Worm (Caenorhabditis elegans) whole organism, L2 larva: ENCODE data around the gene flp-2.

Experiments used
- C34F6.9 ChIP-seq: fragments of 150-350 bp; optimal IDR thresholded peaks from 2 replicates; lab custom pipeline; 2014; ENCODE audit warnings: missing biosample characterization, missing genetic modification characterization
- F13H6.1 ChIP-seq: sonication (generic microtip); optimal IDR thresholded peaks from 2 replicates; lab custom pipeline; 2016; ENCODE audit warnings: missing genetic modification characterization, missing compliant biosample characterization
- R02D3.7 ChIP-seq: fragments of 150-350 bp; optimal IDR thresholded peaks from 2 replicates; lab custom pipeline; 2014; ENCODE audit warnings: missing biosample characterization, missing genetic modification characterization
- ZK546.5 ChIP-seq: sonication (generic microtip); optimal IDR thresholded peaks from 2 replicates; lab custom pipeline; 2017; ENCODE audit warnings: missing biosample characterization, missing genetic modification characterization
- alr-1 ChIP-seq: fragments of 150-350 bp; optimal IDR thresholded peaks from 2 replicates; lab custom pipeline; 2014; ENCODE audit warnings: missing biosample characterization, missing genetic modification characterization
- aly-2 ChIP-seq: fragments of 150-350 bp; optimal IDR thresholded peaks from 2 replicates; lab custom pipeline; 2014; ENCODE audit warnings: missing biosample characterization, missing genetic modification characterization
- ama-1 ChIP-seq: fragments of 150-350 bp; optimal IDR thresholded peaks from 2 replicates; lab custom pipeline; 2018; ENCODE audit warnings: inconsistent platforms
- blmp-1 ChIP-seq: sonication (generic microtip); optimal IDR thresholded peaks from 2 replicates; lab custom pipeline; 2017; ENCODE audit warnings: missing genetic modification characterization, mild to moderate bottlenecking, missing compliant biosample characterization, antibody characterized with exemption, moderate library complexity; ENCODE audit not compliant: insufficient read depth
- ceh-16 ChIP-seq: fragments of 150-350 bp; optimal IDR thresholded peaks from 2 replicates; lab custom pipeline; 2014; ENCODE audit warnings: missing biosample characterization, missing genetic modification characterization
- ceh-82 ChIP-seq: fragments of 150-350 bp; optimal IDR thresholded peaks from 2 replicates; lab custom pipeline; 2014; ENCODE audit warnings: missing biosample characterization, missing genetic modification characterization
- crh-2 ChIP-seq: sonication (generic microtip); optimal IDR thresholded peaks from 2 replicates; lab custom pipeline; 2017; ENCODE audit warnings: missing biosample characterization, missing genetic modification characterization
- dmd-4 ChIP-seq: sonication (generic microtip); optimal IDR thresholded peaks from 2 replicates; lab custom pipeline; 2017; ENCODE audit warnings: missing biosample characterization, missing genetic modification characterization
- egl-27 ChIP-seq: sonication (generic microtip); optimal IDR thresholded peaks from 3 replicates; lab custom pipeline; 2017; ENCODE audit warnings: missing biosample characterization, missing genetic modification reagents, missing genetic modification characterization
- elt-3 ChIP-seq: sonication (generic microtip); optimal IDR thresholded peaks from 2 replicates; lab custom pipeline; 2017; ENCODE audit warnings: missing biosample characterization, missing genetic modification characterization
- fos-1 ChIP-seq: fragments of 150-350 bp; optimal IDR thresholded peaks from 2 replicates; lab custom pipeline; 2014; ENCODE audit warnings: missing biosample characterization, missing genetic modification characterization
- gmeb-1 ChIP-seq: fragments of 150-350 bp; optimal IDR thresholded peaks from 2 replicates; lab custom pipeline; 2014; ENCODE audit warnings: missing biosample characterization, missing genetic modification characterization
- lin-11 ChIP-seq: fragments of 150-350 bp; sonication (generic microtip); optimal IDR thresholded peaks from 2 replicates; lab custom pipeline; 2014; ENCODE audit warnings: missing biosample characterization, missing genetic modification characterization, inconsistent platforms, mixed read lengths
- lin-39 ChIP-seq: fragments of 150-350 bp; optimal IDR thresholded peaks from 2 replicates; lab custom pipeline; 2014; ENCODE audit warnings: missing biosample characterization, missing genetic modification reagents, missing genetic modification characterization
- lsy-2 ChIP-seq, 2 experiments: fragments of 150-350 bp in 1 of 2; sonication (generic microtip) in 1 of 2; optimal IDR thresholded peaks; 2 replicates each; lab custom pipeline; 2014 to 2017; ENCODE audit warnings: missing biosample characterization in 2 of 2, missing genetic modification characterization in 2 of 2
- mab-5 ChIP-seq: fragments of 150-350 bp; optimal IDR thresholded peaks from 2 replicates; lab custom pipeline; 2014; ENCODE audit warnings: missing biosample characterization, missing genetic modification characterization
- mbf-1 ChIP-seq: sonication (generic microtip); optimal IDR thresholded peaks from 2 replicates; lab custom pipeline; 2017; ENCODE audit warnings: missing biosample characterization, missing genetic modification characterization
- nhr-10 ChIP-seq: sonication (generic microtip); optimal IDR thresholded peaks from 2 replicates; lab custom pipeline; 2017; ENCODE audit warnings: missing biosample characterization, missing genetic modification characterization
- nhr-11 ChIP-seq: fragments of 150-350 bp; optimal IDR thresholded peaks from 2 replicates; lab custom pipeline; 2014; ENCODE audit warnings: missing biosample characterization, missing genetic modification characterization
- nhr-129 ChIP-seq: fragments of 150-350 bp; optimal IDR thresholded peaks from 2 replicates; lab custom pipeline; 2014; ENCODE audit warnings: missing biosample characterization, missing genetic modification characterization
- nhr-21 ChIP-seq: fragments of 150-350 bp; optimal IDR thresholded peaks from 2 replicates; lab custom pipeline; 2014; ENCODE audit warnings: missing biosample characterization, missing genetic modification characterization
- nhr-237 ChIP-seq: fragments of 150-350 bp; optimal IDR thresholded peaks from 2 replicates; lab custom pipeline; 2014; ENCODE audit warnings: missing biosample characterization, missing genetic modification characterization
- nhr-25 ChIP-seq: fragments of 150-350 bp; sonication (generic microtip); optimal IDR thresholded peaks from 3 replicates; lab custom pipeline; 2014; ENCODE audit warnings: missing biosample characterization, missing genetic modification characterization
- sem-4 ChIP-seq: fragments of 150-350 bp; optimal IDR thresholded peaks from 2 replicates; lab custom pipeline; 2014; ENCODE audit warnings: missing biosample characterization, missing genetic modification reagents, missing genetic modification characterization
- skn-1 ChIP-seq: sonication (generic microtip); optimal IDR thresholded peaks from 2 replicates; lab custom pipeline; 2017; ENCODE audit warnings: missing biosample characterization, missing genetic modification characterization
- sma-3 ChIP-seq: sonication (generic microtip); optimal IDR thresholded peaks from 2 replicates; lab custom pipeline; 2016; ENCODE audit warnings: missing genetic modification reagents, missing genetic modification characterization, missing compliant biosample characterization
- sma-9 ChIP-seq, 2 experiments: fragments of 150-350 bp in 1 of 2; sonication (generic microtip) in 1 of 2; optimal IDR thresholded peaks; 2 replicates each; lab custom pipeline; 2014 to 2016; ENCODE audit warnings: missing genetic modification characterization in 2 of 2, mild to moderate bottlenecking in 1 of 2, missing biosample characterization in 1 of 2, missing compliant biosample characterization in 1 of 2, missing genetic modification reagents in 1 of 2, moderate library complexity in 1 of 2
- snpc-4 ChIP-seq: fragments of 150-350 bp; optimal IDR thresholded peaks from 2 replicates; lab custom pipeline; 2014; ENCODE audit warnings: missing biosample characterization, missing genetic modification characterization
- unc-39 ChIP-seq: fragments of 150-350 bp; optimal IDR thresholded peaks from 2 replicates; lab custom pipeline; 2014; ENCODE audit warnings: missing biosample characterization, missing genetic modification characterization
- unc-55 ChIP-seq: fragments of 150-350 bp; sonication (generic microtip); optimal IDR thresholded peaks from 3 replicates; lab custom pipeline; 2014; ENCODE audit warnings: missing biosample characterization, missing genetic modification reagents, missing genetic modification characterization
- unc-62 ChIP-seq: fragments of 150-350 bp; optimal IDR thresholded peaks from 2 replicates; lab custom pipeline; 2014; ENCODE audit warnings: missing biosample characterization, missing genetic modification reagents, missing genetic modification characterization
- zag-1 ChIP-seq: fragments of 150-350 bp; optimal IDR thresholded peaks from 2 replicates; lab custom pipeline; 2014; ENCODE audit warnings: missing biosample characterization, missing genetic modification characterization
- ztf-1 ChIP-seq: fragments of 200-800 bp; sonication (Bioruptor generic); conservative IDR thresholded peaks from 2 replicates; pipeline ENCODE4 v1.3.6; 2022; ENCODE audit warnings: missing genetic modification characterization, missing compliant biosample characterization
- ztf-11 ChIP-seq: sonication (generic microtip); optimal IDR thresholded peaks from 2 replicates; lab custom pipeline; 2017; ENCODE audit warnings: missing biosample characterization, missing genetic modification characterization
- ztf-4 ChIP-seq: fragments of 150-350 bp; optimal IDR thresholded peaks from 2 replicates; lab custom pipeline; 2014; ENCODE audit warnings: missing biosample characterization, missing genetic modification characterization

The flp-2 gene

DNA sequence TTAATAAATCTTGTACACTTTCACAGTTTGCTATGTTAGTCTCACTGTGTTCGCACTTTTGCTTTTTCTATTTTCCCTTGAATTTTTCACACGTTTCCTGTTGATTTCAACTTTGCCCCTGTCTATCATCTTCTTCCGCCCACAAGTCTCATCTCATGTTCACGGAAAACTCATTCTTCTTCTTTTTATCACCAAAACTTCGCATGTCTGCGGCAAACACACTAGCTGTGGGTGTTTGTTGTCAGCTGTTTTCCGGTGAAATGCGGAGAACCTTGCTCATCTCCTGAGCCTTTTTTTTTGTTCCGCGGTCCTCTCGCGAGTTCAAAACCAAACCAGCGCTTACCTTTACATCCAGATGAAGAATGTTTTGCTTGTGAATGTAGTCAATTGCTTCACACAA is 26.6 kb downstream of the flp-2 start:
- TF ChIP-seq F13H6.1 (tag; lab: Kevin White, UChicago) = peak; percentile 45
- no peak for TF ChIP-seq ceh-16
- TF ChIP-seq sma-9 (GFP tag; optimal IDR thresholded peaks at IDR 0.05; lab: Kevin White, UChicago) = peak; percentile 28
- TF ChIP-seq sma-9 (tag; optimal IDR thresholded peaks at IDR 0.05; lab: Kevin White, UChicago) = no peak
- TF ChIP-seq nhr-129 (tag; lab: Kevin White, UChicago) = peak; percentile 37

DNA sequence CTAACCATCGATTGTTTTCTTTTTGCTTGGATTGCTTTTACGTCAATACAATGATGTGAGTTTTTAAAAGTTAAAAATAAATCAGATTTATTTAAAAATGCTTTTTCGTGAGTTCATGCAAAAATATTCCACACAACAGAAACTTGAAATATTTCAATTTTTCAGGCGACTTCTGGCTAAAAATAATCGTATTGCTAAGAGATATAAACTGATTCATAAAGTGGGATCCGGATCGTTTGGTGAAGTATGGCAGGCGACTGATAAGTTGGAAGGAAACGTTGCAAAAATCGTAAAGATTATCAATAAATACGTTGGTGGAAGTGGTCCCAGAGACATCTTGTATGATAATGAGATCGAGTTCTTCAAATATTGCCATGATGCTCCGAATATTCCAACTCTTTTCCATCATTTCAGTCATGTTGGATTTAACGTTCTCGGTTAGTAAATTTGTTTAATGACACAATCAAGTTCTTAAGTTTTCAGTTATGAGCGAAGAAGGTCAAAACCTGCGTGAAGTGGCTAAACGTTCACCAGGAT is 34.5 kb downstream of the flp-2 start, which contains the start of gene ZC373.3:
ZC373.3 (plus strand) TSS at position 51 of the 537 bp plus-strand sequence.
- TF ChIP-seq nhr-25 (no peak), gmeb-1 (tag; lab: Kevin White, UChicago) (no peak), C34F6.9 (tag; lab: Kevin White, UChicago) (no peak), nhr-11 (no peak), nhr-21 (no peak), dmd-4 (tag; lab: Kevin White, UChicago) (no peak), unc-55 (GFP tag; lab: Kevin White, UChicago) (no peak)

ce11 chrX:10058332-10058731 is 36.7 kb downstream of the flp-2 start, which contains the start of gene ZC373.2:
ZC373.2 (minus strand) TSS chrX:10058432.
- TF ChIP-seq ztf-11 (tag; lab: Kevin White, UChicago) (no peak), skn-1 (no peak), mbf-1 (tag; lab: Kevin White, UChicago) (no peak), zag-1 (tag; lab: Kevin White, UChicago) (no peak), sem-4 (no peak), nhr-10 (tag; lab: Kevin White, UChicago) (no peak), dmd-4 (tag; lab: Kevin White, UChicago) (no peak), nhr-25 (no peak), elt-3 (no peak), alr-1 (tag; lab: Kevin White, UChicago) (no peak), mab-5 (tag; lab: Kevin White, UChicago) (no peak), nhr-11 (no peak), egl-27 (tag; lab: Kevin White, UChicago) (no peak), ceh-82 (tag; lab: Kevin White, UChicago) (no peak), sma-9 (GFP tag; optimal IDR thresholded peaks at IDR 0.05; lab: Kevin White, UChicago) (no peak), sma-9 (tag; optimal IDR thresholded peaks at IDR 0.05; lab: Kevin White, UChicago) (no peak), ztf-4 (tag; lab: Kevin White, UChicago) (no peak), lin-11 (no peak), aly-2 (tag; lab: Kevin White, UChicago) (no peak), F13H6.1 (tag; lab: Kevin White, UChicago) (no peak)

ce11 chrX:10054410-10054800 is 40.6 kb downstream of the flp-2 start:
- TF ChIP-seq lin-39 (tag; lab: Kevin White, UChicago) (no peak), snpc-4 (tag; lab: Kevin White, UChicago) (no peak), fos-1 (tag; lab: Kevin White, UChicago) (peak; percentile 55), blmp-1 (peak; percentile 33)

ce11 chrX:10053742-10054409 is 41.2 kb downstream of the flp-2 start, which contains the start of gene cbs-1:
cbs-1 (plus strand) TSS chrX:10054275.
- TF ChIP-seq nhr-237 (tag; lab: Kevin White, UChicago) (no peak), nhr-21 (no peak), elt-3 (no peak), nhr-11 (no peak), unc-39 (tag; lab: Kevin White, UChicago) (no peak), C34F6.9 (tag; lab: Kevin White, UChicago) (no peak), zag-1 (tag; lab: Kevin White, UChicago) (no peak), unc-62 (GFP tag; lab: Kevin White, UChicago) (no peak), ztf-1 (GFP tag; lab: Robert Waterston, UW) (no peak), nhr-25 (peak; percentile 54), blmp-1 (no peak), nhr-129 (tag; lab: Kevin White, UChicago) (no peak), unc-55 (GFP tag; lab: Kevin White, UChicago) (no peak), lin-11 (no peak), ztf-11 (tag; lab: Kevin White, UChicago) (no peak), crh-2 (tag; lab: Kevin White, UChicago) (no peak), gmeb-1 (tag; lab: Kevin White, UChicago) (no peak), ztf-4 (tag; lab: Kevin White, UChicago) (no peak), ceh-16 (no peak), sma-9 (GFP tag; optimal IDR thresholded peaks at IDR 0.05; lab: Kevin White, UChicago) (peak; percentile 17), sma-9 (tag; optimal IDR thresholded peaks at IDR 0.05; lab: Kevin White, UChicago) (no peak), ama-1 (lab: Kevin White, UChicago) (peak; percentile 18), ZK546.5 (no peak), R02D3.7 (tag; lab: Kevin White, UChicago) (no peak), sma-3 (GFP tag; lab: Kevin White, UChicago) (no peak), alr-1 (tag; lab: Kevin White, UChicago) (no peak), lsy-2 (tag; optimal IDR thresholded peaks at IDR 0.05; lab: Kevin White, UChicago) (no peak), fos-1 (tag; lab: Kevin White, UChicago) (peak; percentile 65)
- TF ChIP-seq, all 48 proteins: peak for 4
